Worm (Caenorhabditis elegans): ENCODE measurements around the gene sec-6.
A peak's percentile ranks its signal among the peaks of the same experiment; 100 is the strongest.

Gene sec-6

DNA sequence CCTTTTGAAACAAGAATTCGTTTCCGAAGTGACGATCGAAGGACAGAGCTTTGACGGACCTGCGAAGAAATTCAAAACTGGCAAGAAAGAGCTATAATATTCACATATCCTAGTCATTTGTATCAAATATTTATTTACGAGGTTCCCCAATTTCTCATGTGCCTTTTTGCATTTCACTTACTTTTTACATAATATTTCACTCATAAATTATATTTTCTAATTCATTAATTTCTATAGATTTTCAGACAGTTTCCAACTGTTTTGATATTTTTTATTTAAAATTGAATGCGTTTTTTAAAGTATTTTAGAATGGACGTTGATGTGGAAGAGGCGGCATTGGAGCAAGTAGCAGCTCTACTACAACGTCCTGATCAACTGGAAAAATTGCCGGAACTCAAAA is at the start of gene sec-6:
Gene sec-6 (plus strand): TSS at position 301 of the 400 bp plus-strand sequence.
- TF ChIP-seq W03F9.2 (tag; optimal IDR thresholded peaks at IDR 0.05) (no peak), dao-5 (tag; optimal IDR thresholded peaks at IDR 0.05) (no peak), him-1 (tag; optimal IDR thresholded peaks at IDR 0.05) (no peak)

DNA sequence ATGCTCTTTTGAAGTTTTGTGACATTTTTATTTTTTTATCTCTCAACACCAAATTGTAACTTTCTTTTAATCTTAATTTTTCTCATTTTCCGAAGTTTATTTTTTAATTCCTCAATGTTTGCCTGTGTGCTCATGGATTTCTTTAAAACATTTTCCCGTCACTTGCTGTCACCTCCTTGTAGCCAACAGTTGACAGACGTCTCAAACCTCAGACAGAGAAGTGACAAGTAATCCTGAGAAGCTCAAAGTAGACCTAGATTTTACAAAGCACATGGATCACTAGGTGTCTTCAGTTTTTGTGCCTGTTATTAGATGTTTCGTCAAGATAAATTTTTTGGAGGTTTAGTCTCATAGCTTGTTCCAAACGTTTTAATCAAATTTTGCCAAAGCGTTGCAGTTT is 49.6 kb upstream of the sec-6 start:
- TF ChIP-seq dao-5 (tag; optimal IDR thresholded peaks at IDR 0.05) (no peak), W03F9.2 (tag; optimal IDR thresholded peaks at IDR 0.05) (no peak), him-1 (tag; optimal IDR thresholded peaks at IDR 0.05) (no peak)

DNA sequence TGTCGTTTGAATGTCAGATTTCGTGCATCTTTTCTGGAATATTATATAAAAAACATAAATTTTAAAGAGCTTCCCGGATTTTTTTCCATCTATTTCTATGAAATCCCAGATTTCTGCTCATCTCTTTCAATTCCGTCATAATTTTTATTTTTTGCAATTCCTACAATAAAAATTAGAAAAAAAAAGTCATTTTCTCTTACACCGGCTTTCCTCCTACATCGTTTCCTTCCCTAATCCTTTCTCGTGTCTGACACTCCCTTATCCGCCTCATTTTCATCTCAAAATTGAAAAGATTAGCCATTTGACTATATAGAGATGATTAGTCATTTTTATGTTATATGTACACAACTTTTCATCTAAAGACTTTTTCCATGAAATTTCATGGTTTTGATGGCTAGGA is 48.6 kb upstream of the sec-6 start:
- TF ChIP-seq him-1 (tag; optimal IDR thresholded peaks at IDR 0.05) (no peak), W03F9.2 (tag; optimal IDR thresholded peaks at IDR 0.05) (no peak), dao-5 (tag; optimal IDR thresholded peaks at IDR 0.05) (no peak)

DNA sequence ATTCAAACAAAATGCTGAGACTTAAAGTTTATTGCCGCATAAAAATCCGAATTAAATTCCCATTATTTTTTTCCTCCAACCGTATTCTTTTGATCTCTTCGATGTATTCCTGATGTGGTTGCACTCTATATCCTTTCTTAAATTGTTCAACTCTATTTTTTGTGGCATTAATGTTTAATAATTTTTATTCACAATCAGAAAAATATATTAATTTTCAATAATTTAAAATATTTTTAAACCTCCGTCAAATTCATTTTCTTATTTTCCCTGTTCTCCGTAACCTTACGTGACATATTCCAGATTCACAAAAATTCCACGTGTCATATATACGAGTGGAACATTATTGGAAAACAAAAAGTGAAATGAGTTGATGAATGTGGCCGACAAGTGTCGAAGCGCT is 47.6 kb upstream of the sec-6 start, which contains the start of gene gcy-12:
Gene gcy-12 (plus strand): TSS at position 301 of the 400 bp plus-strand sequence.
- no peak for TF ChIP-seq him-1 (tag; optimal IDR thresholded peaks at IDR 0.05)
- TF ChIP-seq dao-5 (tag; optimal IDR thresholded peaks at IDR 0.05), result no peak
- no peak for TF ChIP-seq W03F9.2 (tag; optimal IDR thresholded peaks at IDR 0.05)

DNA sequence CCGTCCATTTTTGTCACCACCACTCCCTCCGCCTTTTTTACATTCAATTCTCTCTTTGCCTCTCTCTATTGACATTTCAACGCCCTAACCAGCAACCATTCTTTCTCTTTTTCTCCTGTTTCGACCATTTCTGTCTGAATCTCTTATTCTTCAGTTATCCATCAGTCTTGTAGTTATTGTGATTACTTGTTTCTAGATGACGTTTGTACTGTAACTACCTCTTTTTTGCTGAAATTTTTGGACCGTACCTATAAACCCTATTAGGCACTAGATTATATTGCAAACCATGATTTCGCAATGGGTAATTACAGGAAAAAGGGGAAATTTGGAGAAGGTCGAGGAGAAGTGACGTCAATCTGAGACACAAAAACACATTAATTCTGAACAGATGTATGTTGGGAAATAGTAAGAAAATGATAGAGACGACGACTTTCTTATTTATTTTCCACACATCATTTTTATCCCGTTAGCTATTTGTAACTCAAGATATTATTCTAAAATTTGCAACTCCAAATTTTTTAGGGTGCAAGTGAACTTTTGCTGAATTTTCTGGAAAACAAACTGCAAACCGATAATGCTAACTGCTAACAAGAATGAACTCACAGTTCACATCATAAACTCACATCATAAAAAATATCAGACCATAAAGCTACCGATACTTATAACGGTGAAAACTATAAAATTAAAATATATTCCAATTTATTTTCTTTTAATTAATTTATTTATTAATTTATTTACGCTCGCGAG is 39.0 kb upstream of the sec-6 start:
- TF ChIP-seq him-1 (tag; optimal IDR thresholded peaks at IDR 0.05) (no peak), dao-5 (tag; optimal IDR thresholded peaks at IDR 0.05) (no peak), W03F9.2 (tag; optimal IDR thresholded peaks at IDR 0.05) (no peak)

DNA sequence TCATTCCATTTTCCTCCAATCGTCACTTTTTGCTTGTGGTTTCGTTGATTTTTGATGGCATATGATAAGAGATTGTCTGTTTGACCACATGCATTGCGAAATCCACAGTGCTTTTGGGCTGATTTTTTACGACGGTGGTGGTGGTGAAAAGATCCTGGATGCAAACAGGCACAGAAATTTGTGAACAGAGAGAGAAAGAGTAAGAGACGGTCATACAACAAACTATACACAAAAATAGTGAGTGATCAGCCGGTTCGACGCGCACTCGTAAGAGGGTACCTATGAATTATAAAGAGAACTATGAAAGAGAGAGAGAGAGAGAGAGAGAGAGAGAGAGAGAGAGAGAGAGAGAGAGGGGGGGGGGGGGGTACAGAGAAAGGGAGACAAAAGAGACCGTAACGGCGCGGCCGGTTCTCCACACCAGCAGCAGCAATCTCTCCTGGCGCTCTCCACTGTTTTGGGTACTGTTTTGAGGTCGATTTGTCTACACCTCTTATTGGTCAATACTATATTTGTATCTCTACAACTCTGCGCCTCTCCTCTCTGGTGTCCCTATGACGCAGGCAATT is 37.5 kb upstream of the sec-6 start:
- TF ChIP-seq W03F9.2 (tag; optimal IDR thresholded peaks at IDR 0.05), result peak; percentile 8
- TF ChIP-seq him-1 (tag; optimal IDR thresholded peaks at IDR 0.05), result no peak
- no peak for TF ChIP-seq dao-5 (tag; optimal IDR thresholded peaks at IDR 0.05)

DNA sequence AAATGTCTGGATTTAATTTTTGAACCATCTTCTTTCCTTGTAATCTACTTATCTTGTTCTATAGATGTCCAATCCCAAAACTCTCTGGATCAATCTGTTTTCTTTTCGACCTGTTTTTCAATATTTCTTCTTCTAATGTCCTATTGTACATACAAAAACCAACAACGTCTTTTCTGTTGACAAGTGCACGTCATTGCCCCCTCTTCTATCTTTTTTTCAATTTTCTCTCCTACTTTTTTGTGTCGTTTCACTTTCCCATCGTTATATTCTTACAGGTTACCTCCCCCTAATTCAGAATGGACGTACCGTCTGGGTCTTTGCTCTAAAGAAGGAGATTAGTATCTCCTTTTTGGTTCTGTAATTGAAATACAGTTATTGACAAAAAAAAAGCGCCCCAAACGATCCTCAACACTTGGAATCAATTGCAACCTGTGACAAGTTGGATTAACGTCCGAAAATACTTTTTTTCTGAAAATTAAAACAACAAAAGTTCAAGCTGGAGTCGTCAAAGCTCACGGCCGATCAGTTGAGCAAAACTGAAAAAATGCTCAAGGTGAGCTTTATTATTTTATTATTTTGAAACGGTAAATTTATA is 36.5 kb upstream of the sec-6 start, which contains the start of gene vhp-1:
Gene vhp-1 (plus strand): TSS at position 545 of the 595 bp plus-strand sequence.
- no peak for TF ChIP-seq dao-5 (tag; optimal IDR thresholded peaks at IDR 0.05)
- TF ChIP-seq W03F9.2 (tag; optimal IDR thresholded peaks at IDR 0.05), result no peak
- no peak for TF ChIP-seq him-1 (tag; optimal IDR thresholded peaks at IDR 0.05)

DNA sequence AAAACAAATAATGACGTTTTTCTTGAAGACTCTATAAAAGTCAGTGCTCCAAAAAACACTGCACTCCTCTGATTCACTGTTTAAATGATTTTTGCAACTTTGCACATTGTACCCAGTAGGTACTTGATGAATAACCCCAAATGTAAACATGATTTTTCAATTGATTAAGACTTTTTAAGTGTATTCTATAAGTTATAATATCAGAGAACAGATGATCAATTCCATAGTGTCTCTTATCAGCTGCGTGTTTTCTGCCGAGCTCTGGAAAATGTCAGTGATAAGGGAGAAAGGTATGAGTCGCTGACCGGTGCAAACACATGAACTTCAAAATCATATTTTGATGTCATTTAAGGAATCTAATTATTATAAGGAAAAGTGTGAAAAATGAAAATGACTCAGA is 35.6 kb upstream of the sec-6 start:
- TF ChIP-seq W03F9.2 (tag; optimal IDR thresholded peaks at IDR 0.05), result no peak
- no peak for TF ChIP-seq dao-5 (tag; optimal IDR thresholded peaks at IDR 0.05)
- TF ChIP-seq him-1 (tag; optimal IDR thresholded peaks at IDR 0.05), result no peak

DNA sequence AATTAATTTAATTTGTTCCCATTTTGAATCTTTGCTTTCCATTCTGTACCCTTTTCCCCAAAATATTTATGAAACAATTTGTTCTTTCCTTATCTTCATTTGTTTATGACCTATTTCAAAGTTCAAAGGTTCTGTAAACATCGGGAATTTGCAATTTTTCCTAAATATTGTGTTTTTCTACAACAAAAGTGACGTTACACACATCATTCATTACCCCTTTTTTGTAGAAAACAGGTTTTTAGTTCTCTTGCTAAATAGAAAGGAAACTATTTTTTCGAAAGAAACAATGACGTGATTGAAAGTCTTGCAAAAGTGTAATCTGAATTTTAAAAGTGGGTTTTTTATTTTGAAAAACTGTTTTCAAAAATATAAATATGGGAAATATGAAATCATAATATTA is 34.7 kb upstream of the sec-6 start:
- TF ChIP-seq W03F9.2 (tag; optimal IDR thresholded peaks at IDR 0.05), result no peak
- TF ChIP-seq dao-5 (tag; optimal IDR thresholded peaks at IDR 0.05), result no peak
- no peak for TF ChIP-seq him-1 (tag; optimal IDR thresholded peaks at IDR 0.05)

DNA sequence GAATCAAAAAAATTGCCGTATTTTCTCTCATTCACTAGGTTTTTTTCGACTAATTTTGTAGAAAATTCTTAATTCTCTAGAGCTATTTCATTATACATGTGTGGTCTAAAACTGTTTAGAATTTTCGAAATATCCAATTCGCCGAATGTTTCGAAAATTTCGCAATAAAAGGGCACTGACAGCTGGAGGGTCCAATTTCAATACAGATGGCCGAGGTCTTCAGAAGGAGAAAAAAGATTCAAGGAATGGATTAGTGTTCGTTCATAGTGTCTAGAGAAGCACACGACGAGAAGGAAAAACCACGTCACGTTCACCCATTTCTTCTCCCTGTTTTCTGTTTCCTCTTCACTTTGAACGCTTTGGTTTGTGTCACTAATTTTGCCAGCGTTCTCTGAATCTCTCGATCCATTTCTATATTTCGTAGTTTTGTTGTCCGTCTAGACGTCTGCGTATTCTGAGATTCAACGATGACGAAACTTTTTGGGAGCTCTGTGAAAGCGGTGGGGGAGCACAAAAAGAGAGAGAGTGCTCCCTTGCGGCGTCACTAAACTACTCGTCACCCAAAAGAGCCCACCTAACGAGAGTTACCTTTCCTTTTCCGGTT is 33.2 kb upstream of the sec-6 start:
- TF ChIP-seq him-1 (tag; optimal IDR thresholded peaks at IDR 0.05) (peak; percentile 74), dao-5 (tag; optimal IDR thresholded peaks at IDR 0.05) (no peak)

DNA sequence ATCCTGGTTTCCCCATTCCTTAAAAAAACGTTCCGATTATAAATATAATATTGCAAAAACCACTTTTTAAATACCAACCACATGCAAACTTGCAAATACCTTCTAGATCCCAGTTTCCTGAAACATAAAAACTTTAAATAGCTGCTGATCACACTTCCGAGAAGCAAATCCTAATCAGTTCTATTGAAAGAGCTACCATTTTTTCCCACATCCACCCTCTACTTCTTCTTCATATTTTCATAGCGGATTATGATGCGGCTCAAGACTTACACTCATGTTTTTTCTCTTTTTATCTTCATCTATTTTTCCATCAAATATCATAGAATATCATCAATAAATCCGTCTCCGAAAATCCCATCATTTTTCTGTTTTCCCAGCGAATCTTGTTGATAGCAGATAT is 32.5 kb upstream of the sec-6 start:
- TF ChIP-seq him-1 (tag; optimal IDR thresholded peaks at IDR 0.05) (no peak), W03F9.2 (tag; optimal IDR thresholded peaks at IDR 0.05) (no peak), dao-5 (tag; optimal IDR thresholded peaks at IDR 0.05) (no peak)

DNA sequence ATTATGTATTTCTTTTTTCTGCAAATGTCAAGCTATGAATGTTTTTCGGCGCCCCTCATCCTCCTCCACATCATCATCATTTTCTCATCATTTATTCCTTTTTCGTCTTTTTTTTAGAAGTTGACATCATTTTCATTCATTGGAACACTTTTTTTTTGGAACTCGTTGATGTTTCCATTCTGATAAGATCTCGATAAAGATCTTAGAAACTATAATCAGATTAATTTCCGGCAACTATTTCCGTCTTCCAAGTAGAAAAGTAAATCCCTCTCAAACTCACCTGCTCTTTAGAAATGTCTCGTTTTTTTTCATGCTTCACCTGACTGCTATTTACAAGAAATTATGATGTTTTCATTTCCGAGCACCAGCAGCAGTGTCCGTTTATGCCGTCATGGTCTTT is 30.4 kb upstream of the sec-6 start:
- TF ChIP-seq him-1 (tag; optimal IDR thresholded peaks at IDR 0.05) (no peak), dao-5 (tag; optimal IDR thresholded peaks at IDR 0.05) (no peak), W03F9.2 (tag; optimal IDR thresholded peaks at IDR 0.05) (no peak)

DNA sequence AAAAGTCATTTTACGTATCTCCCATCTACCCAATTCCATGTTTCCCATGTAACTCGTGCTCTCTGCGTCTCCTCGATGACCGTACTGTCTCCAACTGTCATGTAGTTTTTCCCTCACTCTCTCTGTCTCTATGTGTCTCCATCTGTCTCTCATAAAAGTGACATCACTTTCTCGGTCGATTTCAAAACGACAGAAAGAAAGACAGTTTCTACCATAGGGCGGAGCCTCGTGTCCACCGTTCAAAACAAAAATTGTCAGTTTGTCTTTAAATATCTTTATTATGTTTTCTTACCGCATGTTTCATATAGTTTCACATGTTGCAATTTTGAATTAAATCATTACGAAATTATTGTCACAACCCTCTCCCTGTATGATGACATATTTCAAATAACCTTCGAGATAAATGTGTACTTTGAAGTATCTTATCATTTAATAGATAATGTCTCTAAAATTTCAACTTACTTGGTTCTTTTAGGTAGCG is 29.1 kb upstream of the sec-6 start:
- peak; percentile 25 for TF ChIP-seq W03F9.2 (tag; optimal IDR thresholded peaks at IDR 0.05)
- no peak for TF ChIP-seq him-1 (tag; optimal IDR thresholded peaks at IDR 0.05)
- TF ChIP-seq dao-5 (tag; optimal IDR thresholded peaks at IDR 0.05), result no peak
